Worm (Caenorhabditis elegans) whole organism, late embryonic: ENCODE results near the gene Y11D7A.19.

Experiments
- C08G9.2 ChIP-seq: sonication (generic microtip); optimal IDR thresholded peaks from 2 replicates; lab custom pipeline; 2016; ENCODE audit warnings: mild to moderate bottlenecking, missing genetic modification characterization, moderate library complexity, missing compliant biosample characterization
- F13H6.1 ChIP-seq: sonication (generic microtip); optimal IDR thresholded peaks from 2 replicates; lab custom pipeline; 2016; ENCODE audit warnings: missing genetic modification characterization, missing compliant biosample characterization
- K02D7.2 ChIP-seq: sonication (generic microtip); optimal IDR thresholded peaks from 2 replicates; lab custom pipeline; 2017; ENCODE audit warnings: mild to moderate bottlenecking, missing genetic modification characterization, missing compliant biosample characterization
- K09A11.1 ChIP-seq: sonication (generic microtip); optimal IDR thresholded peaks from 2 replicates; lab custom pipeline; 2017; ENCODE audit warnings: antibody characterized with exemption, mild to moderate bottlenecking, missing genetic modification characterization, missing compliant biosample characterization; ENCODE audit not compliant: insufficient read depth
- T23F11.4 ChIP-seq: fragments of 200-800 bp; sonication (Bioruptor generic); optimal IDR thresholded peaks from 2 replicates; lab custom pipeline; 2018; ENCODE audit warnings: mild to moderate bottlenecking, missing genetic modification characterization, missing compliant biosample characterization
- ceh-14 ChIP-seq: sonication (generic microtip); optimal IDR thresholded peaks from 2 replicates; lab custom pipeline; 2016; ENCODE audit warnings: missing genotype, missing genetic modification characterization, missing compliant biosample characterization
- ceh-18 ChIP-seq: sonication (generic microtip); optimal IDR thresholded peaks from 2 replicates; lab custom pipeline; 2016; ENCODE audit warnings: missing genetic modification characterization, missing compliant biosample characterization
- ceh-19 ChIP-seq: fragments of 200-800 bp; sonication (Bioruptor generic); optimal IDR thresholded peaks from 2 replicates; lab custom pipeline; 2018; ENCODE audit warnings: mild to moderate bottlenecking, missing genetic modification characterization, missing compliant biosample characterization
- ceh-2 ChIP-seq: sonication (generic microtip); optimal IDR thresholded peaks from 2 replicates; lab custom pipeline; 2016; ENCODE audit warnings: missing genotype, missing genetic modification characterization, missing compliant biosample characterization
- ceh-30 ChIP-seq: fragments of 150-350 bp; optimal IDR thresholded peaks from 2 replicates; lab custom pipeline; 2014; ENCODE audit warnings: missing biosample characterization, missing genetic modification characterization
- ceh-31 ChIP-seq: sonication (generic microtip); optimal IDR thresholded peaks from 2 replicates; lab custom pipeline; 2016; ENCODE audit warnings: missing genetic modification characterization, missing compliant biosample characterization
- ceh-34 ChIP-seq: sonication (generic microtip); optimal IDR thresholded peaks from 2 replicates; lab custom pipeline; 2016; ENCODE audit warnings: mild to moderate bottlenecking, missing genetic modification characterization, missing compliant biosample characterization
- ceh-45 ChIP-seq: fragments of 200-800 bp; sonication (Bioruptor generic); IDR thresholded peaks from 2 replicates; pipeline ENCODE4 v1.3.6; 2022; ENCODE audit warnings: missing genetic modification reagents, missing genetic modification characterization, missing compliant biosample characterization
- ceh-48 ChIP-seq: sonication (generic microtip); optimal IDR thresholded peaks from 2 replicates; lab custom pipeline; 2016; ENCODE audit warnings: missing genetic modification characterization, inconsistent platforms, missing compliant biosample characterization
- ceh-6 ChIP-seq: fragments of 200-800 bp; sonication (Bioruptor generic); optimal IDR thresholded peaks from 2 replicates; lab custom pipeline; 2018; ENCODE audit warnings: mild to moderate bottlenecking, missing genetic modification characterization, missing compliant biosample characterization
- ceh-9 ChIP-seq: sonication (generic microtip); optimal IDR thresholded peaks from 2 replicates; lab custom pipeline; 2016; ENCODE audit warnings: mild to moderate bottlenecking, missing genetic modification characterization, inconsistent platforms, missing compliant biosample characterization
- dve-1 ChIP-seq: sonication (generic microtip); optimal IDR thresholded peaks from 2 replicates; lab custom pipeline; 2017; ENCODE audit warnings: antibody characterized with exemption, mild to moderate bottlenecking, missing genetic modification characterization, missing compliant biosample characterization
- elt-2 ChIP-seq: sonication (generic microtip); optimal IDR thresholded peaks from 2 replicates; lab custom pipeline; 2016; ENCODE audit warnings: missing genetic modification reagents, missing genetic modification characterization, missing compliant biosample characterization
- elt-4 ChIP-seq: sonication (generic microtip); optimal IDR thresholded peaks from 2 replicates; lab custom pipeline; 2016; ENCODE audit warnings: missing genetic modification characterization, missing compliant biosample characterization
- ets-4 ChIP-seq: sonication (generic microtip); optimal IDR thresholded peaks from 2 replicates; lab custom pipeline; 2016; ENCODE audit warnings: missing genetic modification characterization, missing compliant biosample characterization
- eyg-1 ChIP-seq: sonication (generic microtip); optimal IDR thresholded peaks from 2 replicates; lab custom pipeline; 2016; ENCODE audit warnings: missing genotype, missing genetic modification characterization, missing compliant biosample characterization
- gmeb-2 ChIP-seq: sonication (generic microtip); optimal IDR thresholded peaks from 2 replicates; lab custom pipeline; 2016; ENCODE audit warnings: missing genetic modification characterization, inconsistent platforms, missing compliant biosample characterization
- hlh-13 ChIP-seq: fragments of 200-800 bp; sonication (Bioruptor generic); optimal IDR thresholded peaks from 2 replicates; lab custom pipeline; 2018; ENCODE audit warnings: mild to moderate bottlenecking, missing genetic modification characterization, missing compliant biosample characterization
- hlh-15 ChIP-seq: sonication (generic microtip); optimal IDR thresholded peaks from 2 replicates; lab custom pipeline; 2016; ENCODE audit warnings: missing genetic modification characterization, missing compliant biosample characterization
- hlh-6 ChIP-seq: sonication (generic microtip); optimal IDR thresholded peaks from 2 replicates; lab custom pipeline; 2016; ENCODE audit warnings: missing genotype, missing genetic modification characterization, missing compliant biosample characterization
- hlh-8 ChIP-seq: sonication (generic microtip); optimal IDR thresholded peaks from 2 replicates; lab custom pipeline; 2016; ENCODE audit warnings: missing genotype, missing genetic modification characterization, missing compliant biosample characterization
- lin-11 ChIP-seq: fragments of 200-800 bp; sonication (Bioruptor generic); optimal IDR thresholded peaks from 2 replicates; lab custom pipeline; 2018; ENCODE audit warnings: mild to moderate bottlenecking, missing genetic modification characterization, missing compliant biosample characterization
- mec-3 ChIP-seq: sonication (generic microtip); optimal IDR thresholded peaks from 2 replicates; lab custom pipeline; 2016; ENCODE audit warnings: borderline replicate concordance, missing genetic modification characterization, missing compliant biosample characterization
- nfya-1 ChIP-seq: sonication (generic microtip); optimal IDR thresholded peaks from 2 replicates; lab custom pipeline; 2017; ENCODE audit warnings: missing genetic modification characterization, mild to moderate bottlenecking, missing compliant biosample characterization, antibody characterized with exemption, moderate library complexity
- nhr-11 ChIP-seq: fragments of 150-350 bp; optimal IDR thresholded peaks from 2 replicates; lab custom pipeline; 2014; ENCODE audit warnings: missing biosample characterization, missing genetic modification characterization
- npax-4 ChIP-seq: sonication (generic microtip); optimal IDR thresholded peaks from 2 replicates; lab custom pipeline; 2016; ENCODE audit warnings: missing genetic modification characterization, missing compliant biosample characterization
- odd-2 ChIP-seq: sonication (generic microtip); optimal IDR thresholded peaks from 2 replicates; lab custom pipeline; 2017; ENCODE audit warnings: antibody characterized with exemption, mild to moderate bottlenecking, missing genetic modification characterization, missing compliant biosample characterization
- pag-3 ChIP-seq: sonication (generic microtip); optimal IDR thresholded peaks from 2 replicates; lab custom pipeline; 2016; ENCODE audit warnings: missing compliant biosample characterization, missing genetic modification characterization, borderline replicate concordance
- pat-9 ChIP-seq: fragments of 200-800 bp; sonication (Bioruptor generic); optimal IDR thresholded peaks from 2 replicates; lab custom pipeline; 2018; ENCODE audit warnings: mild to moderate bottlenecking, missing genetic modification characterization, moderate library complexity, missing compliant biosample characterization
- pax-1 ChIP-seq: fragments of 150-350 bp; optimal IDR thresholded peaks from 2 replicates; lab custom pipeline; 2014; ENCODE audit warnings: missing biosample characterization, missing genetic modification characterization
- pha-2 ChIP-seq: sonication (generic microtip); optimal IDR thresholded peaks from 2 replicates; lab custom pipeline; 2017; ENCODE audit warnings: mild to moderate bottlenecking, missing genetic modification characterization, missing compliant biosample characterization
- pha-4 ChIP-seq: fragments of 150-350 bp; optimal IDR thresholded peaks from 2 replicates; lab custom pipeline; 2018; ENCODE audit warnings: missing biosample characterization, missing genetic modification reagents, missing genetic modification characterization
- pqm-1 ChIP-seq: sonication (generic microtip); optimal IDR thresholded peaks from 2 replicates; lab custom pipeline; 2016; ENCODE audit warnings: missing genetic modification characterization, missing compliant biosample characterization
- ref-2 ChIP-seq: sonication (generic microtip); optimal IDR thresholded peaks from 2 replicates; lab custom pipeline; 2016; ENCODE audit warnings: missing genetic modification characterization, missing compliant biosample characterization
- rnt-1 ChIP-seq: sonication (generic microtip); optimal IDR thresholded peaks from 2 replicates; lab custom pipeline; 2016; ENCODE audit warnings: missing genetic modification characterization, missing compliant biosample characterization
- sdc-2 ChIP-seq: sonication (generic microtip); optimal IDR thresholded peaks from 2 replicates; lab custom pipeline; 2016; ENCODE audit warnings: missing genotype, missing genetic modification characterization, missing compliant biosample characterization
- sox-4 ChIP-seq: sonication (generic microtip); optimal IDR thresholded peaks from 2 replicates; lab custom pipeline; 2017; ENCODE audit warnings: mild to moderate bottlenecking, missing genetic modification characterization, inconsistent platforms, missing compliant biosample characterization
- syd-9 ChIP-seq: sonication (generic microtip); optimal IDR thresholded peaks from 2 replicates; lab custom pipeline; 2016; ENCODE audit warnings: mild to moderate bottlenecking, missing genetic modification characterization, moderate library complexity, missing compliant biosample characterization
- tbx-2 ChIP-seq: sonication (generic microtip); optimal IDR thresholded peaks from 2 replicates; lab custom pipeline; 2016; ENCODE audit warnings: missing genetic modification characterization, missing compliant biosample characterization
- tbx-7 ChIP-seq: sonication (generic microtip); optimal IDR thresholded peaks from 2 replicates; lab custom pipeline; 2016; ENCODE audit warnings: missing genotype, missing genetic modification characterization, missing compliant biosample characterization
- ttx-3 ChIP-seq: sonication (generic microtip); optimal IDR thresholded peaks from 2 replicates; lab custom pipeline; 2016; ENCODE audit warnings: missing genetic modification reagents, missing genetic modification characterization, missing compliant biosample characterization
- unc-42 ChIP-seq: sonication (generic microtip); optimal IDR thresholded peaks from 2 replicates; lab custom pipeline; 2016; ENCODE audit warnings: missing genotype, missing genetic modification characterization, missing compliant biosample characterization
- unc-55 ChIP-seq: sonication (generic microtip); optimal IDR thresholded peaks from 2 replicates; lab custom pipeline; 2017; ENCODE audit warnings: missing biosample characterization, missing genetic modification reagents, missing genetic modification characterization
- ztf-16 ChIP-seq: sonication (generic microtip); optimal IDR thresholded peaks from 2 replicates; lab custom pipeline; 2017; ENCODE audit warnings: missing genetic modification characterization, missing compliant biosample characterization

Gene Y11D7A.19

DNA sequence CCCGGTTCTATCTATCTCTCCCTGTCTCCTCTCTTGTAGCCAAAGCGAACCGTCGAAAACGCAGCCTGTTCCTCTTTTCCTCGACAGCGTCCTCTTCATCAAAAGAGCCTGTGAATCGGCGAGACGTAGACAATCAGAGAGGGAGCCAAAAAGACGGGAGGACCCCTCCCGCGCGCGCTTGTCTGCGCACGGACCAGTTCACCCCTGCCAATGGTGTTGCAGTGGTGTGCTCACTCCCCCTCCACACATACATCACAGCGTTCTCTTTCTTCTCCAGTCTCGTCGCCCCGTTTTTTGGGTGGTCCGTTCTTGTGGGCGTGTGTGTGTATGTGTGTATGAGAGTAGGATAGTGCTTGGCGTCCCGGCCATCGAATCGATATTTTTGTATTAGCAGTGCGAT, 2.6 kb upstream of the Y11D7A.19 start:
- TF ChIP-seq elt-4 (no peak), ets-4 (tag; lab: Kevin White, UChicago) (no peak), ceh-6 (no peak), sdc-2 (tag; lab: Kevin White, UChicago) (peak; percentile 65), syd-9 (tag; lab: Kevin White, UChicago) (peak; percentile 4), unc-55 (no peak), sox-4 (tag; lab: Kevin White, UChicago) (no peak), ceh-9 (tag; lab: Kevin White, UChicago) (peak; percentile 20), K02D7.2 (tag; lab: Kevin White, UChicago) (no peak), pha-2 (no peak), npax-4 (tag; lab: Kevin White, UChicago) (no peak), K09A11.1 (tag; lab: Kevin White, UChicago) (no peak), lin-11 (no peak), ceh-30 (tag; lab: Kevin White, UChicago) (no peak), ceh-34 (peak; percentile 59), tbx-7 (tag; lab: Kevin White, UChicago) (no peak), ceh-18 (tag; lab: Kevin White, UChicago) (no peak), ztf-16 (tag; lab: Kevin White, UChicago) (no peak), tbx-2 (tag; lab: Kevin White, UChicago) (peak; percentile 68), hlh-6 (tag; lab: Kevin White, UChicago) (peak; percentile 54), pax-1 (tag; lab: Kevin White, UChicago) (no peak), ttx-3 (no peak), ceh-19 (GFP tag; lab: Kevin White, UChicago) (no peak), pag-3 (tag; lab: Kevin White, UChicago) (no peak), pha-4 (tag; lab: Kevin White, UChicago) (no peak), ceh-45 (GFP tag; lab: Robert Waterston, UW) (no peak), F13H6.1 (no peak), nfya-1 (peak; percentile 51), pqm-1 (no peak), hlh-13 (GFP tag; lab: Kevin White, UChicago) (no peak), ceh-31 (peak; percentile 46), mec-3 (tag; lab: Kevin White, UChicago) (no peak), nhr-11 (tag; lab: Kevin White, UChicago) (no peak), gmeb-2 (tag; lab: Kevin White, UChicago) (no peak), dve-1 (tag; lab: Kevin White, UChicago) (no peak), odd-2 (tag; lab: Kevin White, UChicago) (no peak), hlh-8 (tag; lab: Kevin White, UChicago) (no peak), hlh-15 (tag; lab: Kevin White, UChicago) (no peak), C08G9.2 (peak; percentile 52), rnt-1 (peak; percentile 1), pat-9 (tag; lab: Kevin White, UChicago) (no peak), elt-2 (tag; lab: Kevin White, UChicago) (peak; percentile 34), ceh-14 (tag; lab: Kevin White, UChicago) (no peak), ref-2 (tag; lab: Kevin White, UChicago) (peak; percentile 40), ceh-2 (tag; lab: Kevin White, UChicago) (peak; percentile 19), T23F11.4 (GFP tag; lab: Kevin White, UChicago) (peak; percentile 19), unc-42 (tag; lab: Kevin White, UChicago) (no peak), eyg-1 (tag; lab: Kevin White, UChicago) (peak; percentile 59), ceh-48 (tag; lab: Kevin White, UChicago) (no peak)
- TF ChIP-seq, all 69 proteins: peak for 15
